Worm (Caenorhabditis elegans) whole organism, L4 larva: ENCODE results near the gene agt-2.

Source experiments
- D1046.2 ChIP-seq: fragments of 200-800 bp; sonication (Bioruptor generic); IDR thresholded peaks from 2 replicates; pipeline ENCODE4 v1.3.6; 2022; ENCODE audit warnings: missing genetic modification characterization, missing compliant biosample characterization
- F10B5.3 ChIP-seq: sonication (generic microtip); optimal IDR thresholded peaks from 2 replicates; lab custom pipeline; 2016; ENCODE audit warnings: mild to moderate bottlenecking, missing genetic modification characterization, missing compliant biosample characterization
- F26F4.8 ChIP-seq: fragments of 200-800 bp; sonication (Bioruptor generic); conservative IDR thresholded peaks from 2 replicates; pipeline ENCODE4 v1.3.6; 2022; ENCODE audit warnings: missing genetic modification characterization, missing compliant biosample characterization
- T20F7.1 ChIP-seq: fragments of 200-800 bp; sonication (Bioruptor generic); optimal IDR thresholded peaks from 2 replicates; lab custom pipeline; 2018; ENCODE audit warnings: mild to moderate bottlenecking, missing genetic modification characterization, missing compliant biosample characterization
- T26A8.4 ChIP-seq: fragments of 200-800 bp; sonication (Bioruptor generic); IDR thresholded peaks from 2 replicates; pipeline ENCODE4 v1.3.6; 2022; ENCODE audit warnings: missing genetic modification characterization, missing compliant biosample characterization
- ZK337.2 ChIP-seq: fragments of 200-800 bp; sonication (Bioruptor generic); IDR thresholded peaks from 2 replicates; pipeline ENCODE4 v1.3.6; 2022; ENCODE audit warnings: missing genetic modification reagents, missing genetic modification characterization, missing compliant biosample characterization
- aha-1 ChIP-seq: fragments of 150-350 bp; peaks from one replicate; lab custom pipeline; 2014; ENCODE audit warnings: missing biosample characterization, missing genetic modification characterization
- aly-2 ChIP-seq: sonication (generic microtip); optimal IDR thresholded peaks from 2 replicates; lab custom pipeline; 2018; ENCODE audit warnings: missing biosample characterization, missing genetic modification characterization
- arid-1 ChIP-seq: fragments of 200-800 bp; sonication (Bioruptor generic); conservative IDR thresholded peaks from 2 replicates; pipeline ENCODE4 v1.3.6; 2022; ENCODE audit warnings: missing genetic modification reagents, missing genetic modification characterization, missing compliant biosample characterization
- attf-4 ChIP-seq: sonication (generic microtip); optimal IDR thresholded peaks from 3 replicates; lab custom pipeline; 2017; ENCODE audit warnings: missing biosample characterization, missing genetic modification characterization
- ceh-32 ChIP-seq: sonication (generic microtip); optimal IDR thresholded peaks from 2 replicates; lab custom pipeline; 2016; ENCODE audit warnings: mild to moderate bottlenecking, missing genetic modification characterization, missing compliant biosample characterization; ENCODE audit not compliant: poor library complexity
- ceh-44 ChIP-seq: fragments of 200-800 bp; sonication (Bioruptor generic); IDR thresholded peaks from 2 replicates; pipeline ENCODE4 v1.3.6; 2022; ENCODE audit warnings: missing genetic modification reagents, missing genetic modification characterization, missing compliant biosample characterization
- ceh-62 ChIP-seq: sonication (generic microtip); optimal IDR thresholded peaks from 2 replicates; lab custom pipeline; 2017; ENCODE audit warnings: missing biosample characterization, missing genetic modification characterization
- cey-2 ChIP-seq: sonication (generic microtip); optimal IDR thresholded peaks from 3 replicates; lab custom pipeline; 2017; ENCODE audit warnings: missing genetic modification characterization, mild to moderate bottlenecking, missing compliant biosample characterization, antibody characterized with exemption, borderline replicate concordance; ENCODE audit not compliant: insufficient read depth
- ctbp-1 ChIP-seq: fragments of 200-800 bp; sonication (Bioruptor generic); IDR thresholded peaks from 2 replicates; pipeline ENCODE4 v1.3.6; 2022; ENCODE audit warnings: missing genetic modification reagents, missing genetic modification characterization, missing compliant biosample characterization
- daf-16 ChIP-seq, 3 experiments: sonication (generic microtip); optimal IDR thresholded peaks; 2 replicates each; lab custom pipeline; 2016 to 2017; ENCODE audit warnings: missing genetic modification characterization in 3 of 3, missing genetic modification reagents in 3 of 3, mild to moderate bottlenecking in 2 of 3, missing compliant biosample characterization in 2 of 3, missing biosample characterization in 1 of 3, moderate library complexity in 1 of 3
- daf-19 ChIP-seq: fragments of 200-800 bp; sonication (Bioruptor generic); conservative IDR thresholded peaks from 2 replicates; pipeline ENCODE4 v1.3.6; 2022; ENCODE audit warnings: missing genetic modification characterization, missing compliant biosample characterization
- daf-8 ChIP-seq: fragments of 200-800 bp; sonication (Bioruptor generic); IDR thresholded peaks from 2 replicates; pipeline ENCODE4 v1.3.6; 2022; ENCODE audit warnings: missing genetic modification characterization, missing compliant biosample characterization
- dmd-6 ChIP-seq: fragments of 200-800 bp; sonication (Bioruptor generic); IDR thresholded peaks from 2 replicates; pipeline ENCODE4 v1.3.6; 2022; ENCODE audit warnings: missing genetic modification reagents, missing genetic modification characterization, missing compliant biosample characterization
- dmd-9 ChIP-seq: fragments of 200-800 bp; sonication (Bioruptor generic); IDR thresholded peaks from 2 replicates; pipeline ENCODE4 v1.3.6; 2022; ENCODE audit warnings: missing genetic modification reagents, missing genetic modification characterization, missing compliant biosample characterization
- egl-27 ChIP-seq: sonication (generic microtip); optimal IDR thresholded peaks from 3 replicates; lab custom pipeline; 2017; ENCODE audit warnings: missing biosample characterization, missing genetic modification reagents, missing genetic modification characterization
- egl-43 ChIP-seq: fragments of 200-800 bp; sonication (Bioruptor generic); IDR thresholded peaks from 2 replicates; pipeline ENCODE4 v1.3.6; 2022; ENCODE audit warnings: missing genetic modification reagents, missing genetic modification characterization, missing compliant biosample characterization
- fkh-10 ChIP-seq: fragments of 150-350 bp; optimal IDR thresholded peaks from 2 replicates; lab custom pipeline; 2014; ENCODE audit warnings: missing biosample characterization, missing genetic modification reagents, missing genetic modification characterization
- gei-8 ChIP-seq: fragments of 200-800 bp; sonication (Bioruptor generic); optimal IDR thresholded peaks from 2 replicates; lab custom pipeline; 2018; ENCODE audit warnings: mild to moderate bottlenecking, missing genetic modification characterization, missing compliant biosample characterization
- hif-1 ChIP-seq, 2 experiments: sonication (generic microtip); optimal IDR thresholded peaks; 2 replicates each; lab custom pipeline; 2016 to 2017; ENCODE audit warnings: missing compliant biosample characterization in 2 of 2, missing genetic modification characterization in 2 of 2, missing genetic modification reagents in 2 of 2, missing genotype in 2 of 2, mild to moderate bottlenecking in 1 of 2
- hmg-1.1 ChIP-seq: fragments of 200-800 bp; sonication (Bioruptor generic); IDR thresholded peaks from 2 replicates; pipeline ENCODE4 v1.3.6; 2022; ENCODE audit warnings: missing genetic modification reagents, missing genetic modification characterization, missing compliant biosample characterization
- lin-1 ChIP-seq: fragments of 200-800 bp; sonication (Bioruptor generic); IDR thresholded peaks from 2 replicates; pipeline ENCODE4 v1.3.6; 2022; ENCODE audit warnings: missing genetic modification reagents, missing genetic modification characterization, missing compliant biosample characterization
- lin-13 ChIP-seq: fragments of 150-350 bp; optimal IDR thresholded peaks from 2 replicates; lab custom pipeline; 2014; ENCODE audit warnings: missing biosample characterization, missing genetic modification reagents, missing genetic modification characterization
- lir-3 ChIP-seq: sonication (generic microtip); optimal IDR thresholded peaks from 2 replicates; lab custom pipeline; 2016; ENCODE audit warnings: mild to moderate bottlenecking, missing genetic modification characterization, missing compliant biosample characterization
- lsy-2 ChIP-seq, 2 experiments: fragments of 150-350 bp in 1 of 2; sonication (generic microtip) in 1 of 2; optimal IDR thresholded peaks; 2 replicates each; lab custom pipeline; 2014 to 2017; ENCODE audit warnings: missing biosample characterization in 2 of 2, missing genetic modification characterization in 2 of 2
- madf-5 ChIP-seq, 2 experiments: fragments of 200-800 bp; sonication (Bioruptor generic); IDR thresholded peaks; 2 replicates each; pipeline ENCODE4 v1.3.6; 2022; ENCODE audit warnings: missing compliant biosample characterization in 2 of 2, missing genetic modification characterization in 2 of 2
- madf-9 ChIP-seq: fragments of 200-800 bp; sonication (Bioruptor generic); conservative IDR thresholded peaks from 2 replicates; pipeline ENCODE4 v1.3.6; 2022; ENCODE audit warnings: missing genetic modification reagents, missing genetic modification characterization, missing compliant biosample characterization
- mdt-29 ChIP-seq: fragments of 200-800 bp; sonication (Bioruptor generic); IDR thresholded peaks from 2 replicates; pipeline ENCODE4 v1.3.6; 2022; ENCODE audit warnings: missing genetic modification reagents, missing genetic modification characterization, missing compliant biosample characterization
- mes-2 ChIP-seq: sonication (generic microtip); optimal IDR thresholded peaks from 2 replicates; lab custom pipeline; 2016; ENCODE audit warnings: missing genotype, mild to moderate bottlenecking, missing genetic modification characterization, missing compliant biosample characterization; ENCODE audit not compliant: poor library complexity, severe bottlenecking
- nhr-10 ChIP-seq: fragments of 150-350 bp; optimal IDR thresholded peaks from 2 replicates; lab custom pipeline; 2014; ENCODE audit warnings: missing biosample characterization, missing genetic modification characterization
- nhr-237 ChIP-seq: sonication (generic microtip); optimal IDR thresholded peaks from 2 replicates; lab custom pipeline; 2017; ENCODE audit warnings: missing biosample characterization, missing genetic modification characterization
- nhr-28 ChIP-seq: fragments of 150-350 bp; optimal IDR thresholded peaks from 2 replicates; lab custom pipeline; 2014; ENCODE audit warnings: missing biosample characterization, missing genetic modification characterization
- nhr-6 ChIP-seq: fragments of 150-350 bp; optimal IDR thresholded peaks from 2 replicates; lab custom pipeline; 2014; ENCODE audit warnings: missing biosample characterization, missing genetic modification characterization
- nhr-76 ChIP-seq: fragments of 150-350 bp; optimal IDR thresholded peaks from 2 replicates; lab custom pipeline; 2014; ENCODE audit warnings: missing biosample characterization, missing genetic modification characterization
- rbr-2 ChIP-seq: sonication (generic microtip); optimal IDR thresholded peaks from 2 replicates; lab custom pipeline; 2016; ENCODE audit warnings: missing genotype, missing genetic modification characterization, missing compliant biosample characterization
- saeg-2 ChIP-seq: fragments of 200-800 bp; sonication (Bioruptor generic); IDR thresholded peaks from 2 replicates; pipeline ENCODE4 v1.3.6; 2022; ENCODE audit warnings: missing genetic modification reagents, missing genetic modification characterization, missing compliant biosample characterization
- sdz-12 ChIP-seq: fragments of 200-800 bp; sonication (Bioruptor generic); optimal IDR thresholded peaks from 2 replicates; lab custom pipeline; 2018; ENCODE audit warnings: mild to moderate bottlenecking, missing genetic modification characterization, missing compliant biosample characterization
- snpc-1.2 ChIP-seq: fragments of 200-800 bp; sonication (Bioruptor generic); IDR thresholded peaks from 2 replicates; pipeline ENCODE4 v1.3.6; 2022; ENCODE audit warnings: missing genetic modification reagents, missing genetic modification characterization, missing compliant biosample characterization
- spr-3 ChIP-seq: fragments of 200-800 bp; sonication (Bioruptor generic); optimal IDR thresholded peaks from 2 replicates; lab custom pipeline; 2018; ENCODE audit warnings: mild to moderate bottlenecking, missing genetic modification characterization, missing compliant biosample characterization
- tra-1 ChIP-seq: fragments of 200-800 bp; sonication (Bioruptor generic); IDR thresholded peaks from 2 replicates; pipeline ENCODE4 v1.3.6; 2022; ENCODE audit warnings: missing genetic modification reagents, missing genetic modification characterization, missing compliant biosample characterization
- unc-130 ChIP-seq: sonication (generic microtip); optimal IDR thresholded peaks from 2 replicates; lab custom pipeline; 2016; ENCODE audit warnings: missing genetic modification reagents, missing genetic modification characterization, missing compliant biosample characterization
- zfp-3 ChIP-seq: fragments of 200-800 bp; sonication (Bioruptor generic); conservative IDR thresholded peaks from 2 replicates; pipeline ENCODE4 v1.3.6; 2022; ENCODE audit warnings: missing genetic modification reagents, missing genetic modification characterization, missing compliant biosample characterization
- zip-2 ChIP-seq: fragments of 150-350 bp; optimal IDR thresholded peaks from 2 replicates; lab custom pipeline; 2014; ENCODE audit warnings: missing biosample characterization, missing genetic modification characterization
- ztf-11 ChIP-seq: fragments of 150-350 bp; optimal IDR thresholded peaks from 2 replicates; lab custom pipeline; 2014; ENCODE audit warnings: missing biosample characterization, missing genetic modification characterization

agt-2 gene

ce11 chrII:5336660-5337494 lies 36.8 kb downstream of the agt-2 start (continued):
- TF ChIP-seq D1046.2 (GFP tag; lab: Robert Waterston, UW), result no peak
- TF ChIP-seq ceh-32, result peak; percentile 12
- TF ChIP-seq snpc-1.2, result no peak
- TF ChIP-seq ceh-44 (GFP tag; lab: Robert Waterston, UW), result no peak
- peak; percentile 82 for TF ChIP-seq mes-2 (tag; lab: Kevin White, UChicago)
- TF ChIP-seq nhr-6, result peak; percentile 92
- TF ChIP-seq T20F7.1 (GFP tag; lab: Kevin White, UChicago), result no peak
- TF ChIP-seq daf-16 (GFP tag; optimal IDR thresholded peaks at IDR 0.05; lab: Kevin White, UChicago), result no peak
- TF ChIP-seq daf-16 (tag; optimal IDR thresholded peaks at IDR 0.05; lab: Kevin White, UChicago), result peak; percentile 71
- TF ChIP-seq nhr-10, result no peak
- peak; percentile 27 to 72 for TF ChIP-seq lsy-2 (tag; optimal IDR thresholded peaks at IDR 0.05; lab: Kevin White, UChicago)
- no peak for TF ChIP-seq cey-2 (tag; lab: Kevin White, UChicago)
- TF ChIP-seq tra-1, result peak; percentile 67; the same call in 1 of the 2 replicates
- no peak for TF ChIP-seq nhr-237 (tag; lab: Kevin White, UChicago)
- TF ChIP-seq hmg-1.1 (GFP tag; lab: Robert Waterston, UW), result peak; percentile 77
- TF ChIP-seq ctbp-1 (GFP tag; lab: Robert Waterston, UW), result no peak
- TF ChIP-seq rbr-2 (tag; lab: Kevin White, UChicago), result peak; percentile 84
- no peak for TF ChIP-seq ztf-11 (tag; lab: Kevin White, UChicago)
- peak; percentile 60 for TF ChIP-seq F10B5.3
- TF ChIP-seq sdz-12 (GFP tag; lab: Kevin White, UChicago), result peak; percentile 40
- no peak for TF ChIP-seq zfp-3 (GFP tag; lab: Robert Waterston, UW)
- no peak for TF ChIP-seq mdt-29 (GFP tag; lab: Robert Waterston, UW)
- peak; percentile 63 for TF ChIP-seq arid-1 (GFP tag; lab: Robert Waterston, UW)
- TF ChIP-seq aly-2 (tag; lab: Kevin White, UChicago), result no peak
- TF ChIP-seq daf-19 (GFP tag; lab: Robert Waterston, UW), result no peak
- TF ChIP-seq madf-9, result no peak
- peak; percentile 37 for TF ChIP-seq nhr-76 (tag; lab: Kevin White, UChicago)
- peak in 1 of 2 experiments; percentile 27 for TF ChIP-seq hif-1 (tag; optimal IDR thresholded peaks at IDR 0.05; lab: Kevin White, UChicago)
- no peak for TF ChIP-seq unc-130 (GFP tag; lab: Kevin White, UChicago)
- TF ChIP-seq zip-2 (tag; lab: Kevin White, UChicago), result no peak
- TF ChIP-seq aha-1 (tag; lab: Kevin White, UChicago), result peak; percentile 100
- TF ChIP-seq ZK337.2 (GFP tag; lab: Robert Waterston, UW), result no peak
- TF ChIP-seq T26A8.4 (GFP tag; lab: Robert Waterston, UW), result peak; percentile 51; the same call in 1 of the 2 replicates
- no peak for TF ChIP-seq dmd-9 (GFP tag; lab: Robert Waterston, UW)
- peak; percentile 56 for TF ChIP-seq dmd-6 (GFP tag; lab: Robert Waterston, UW)
- TF ChIP-seq ceh-62 (tag; lab: Kevin White, UChicago), result no peak
- TF ChIP-seq saeg-2, result no peak
- TF ChIP-seq lin-13, result peak; percentile 41
- TF ChIP-seq lin-1 (GFP tag; lab: Robert Waterston, UW), result no peak
- TF ChIP-seq madf-5 (GFP tag; IDR thresholded peaks at IDR 0.05; lab: Robert Waterston, UW), result 0 out of 4 replicates have a peak, but pooled peaks of 1 of the 2 experiments have one; percentile 31
- TF ChIP-seq egl-43 (GFP tag; lab: Robert Waterston, UW), result peak; percentile 73
- peak; percentile 1 for TF ChIP-seq spr-3 (GFP tag; lab: Kevin White, UChicago)
- TF ChIP-seq daf-8 (GFP tag; lab: Robert Waterston, UW), result no peak
- peak; percentile 40 for TF ChIP-seq fkh-10 (GFP tag; lab: Kevin White, UChicago)
- no peak for TF ChIP-seq attf-4 (tag; lab: Kevin White, UChicago)
- peak; percentile 4 for TF ChIP-seq egl-27 (tag; lab: Kevin White, UChicago)
- TF ChIP-seq lir-3 (tag; lab: Kevin White, UChicago), result no peak
- peak; percentile 67 for TF ChIP-seq nhr-28
- TF ChIP-seq gei-8, result no peak
- no peak for TF ChIP-seq F26F4.8 (GFP tag; lab: Robert Waterston, UW)
